Worm (Caenorhabditis elegans) whole organism, L4 larva: ENCODE measurements around the gene R04B5.5.

Experiments
- aha-1 ChIP-seq: fragments of 150-350 bp; peaks from one replicate; lab custom pipeline; 2014; ENCODE audit warnings: missing biosample characterization, missing genetic modification characterization
- ceh-28 ChIP-seq: fragments of 150-350 bp; optimal IDR thresholded peaks from 2 replicates; lab custom pipeline; 2014; ENCODE audit warnings: missing biosample characterization, missing genetic modification reagents, missing genetic modification characterization
- ces-1 ChIP-seq: fragments of 150-350 bp; sonication (generic microtip); optimal IDR thresholded peaks from 4 replicates; lab custom pipeline; 2014; ENCODE audit warnings: missing biosample characterization, missing genetic modification reagents, missing genetic modification characterization
- daf-8 ChIP-seq: fragments of 200-800 bp; sonication (Bioruptor generic); IDR thresholded peaks from 2 replicates; pipeline ENCODE4 v1.3.6; 2022; ENCODE audit warnings: missing genetic modification characterization, missing compliant biosample characterization
- hif-1 ChIP-seq, 2 experiments: sonication (generic microtip); optimal IDR thresholded peaks; 2 replicates each; lab custom pipeline; 2016 to 2017; ENCODE audit warnings: missing compliant biosample characterization in 2 of 2, missing genetic modification characterization in 2 of 2, missing genetic modification reagents in 2 of 2, missing genotype in 2 of 2, mild to moderate bottlenecking in 1 of 2
- lin-39 ChIP-seq: fragments of 150-350 bp; optimal IDR thresholded peaks from 2 replicates; lab custom pipeline; 2014; ENCODE audit warnings: missing biosample characterization, missing genetic modification reagents, missing genetic modification characterization
- nhr-11 ChIP-seq: fragments of 150-350 bp; optimal IDR thresholded peaks from 2 replicates; lab custom pipeline; 2014; ENCODE audit warnings: missing biosample characterization, missing genetic modification characterization
- nhr-25 ChIP-seq: sonication (generic microtip); optimal IDR thresholded peaks from 2 replicates; lab custom pipeline; 2017; ENCODE audit warnings: missing genetic modification characterization, mild to moderate bottlenecking, missing compliant biosample characterization, antibody characterized with exemption, moderate library complexity, borderline replicate concordance; ENCODE audit not compliant: insufficient read depth
- nhr-76 ChIP-seq: fragments of 150-350 bp; optimal IDR thresholded peaks from 2 replicates; lab custom pipeline; 2014; ENCODE audit warnings: missing biosample characterization, missing genetic modification characterization
- pqm-1 ChIP-seq: sonication (generic microtip); optimal IDR thresholded peaks from 2 replicates; lab custom pipeline; 2017; ENCODE audit warnings: missing biosample characterization, missing genetic modification characterization
- unc-39 ChIP-seq: sonication (generic microtip); optimal IDR thresholded peaks from 2 replicates; lab custom pipeline; 2017; ENCODE audit warnings: missing biosample characterization, missing genetic modification characterization

DNA sequence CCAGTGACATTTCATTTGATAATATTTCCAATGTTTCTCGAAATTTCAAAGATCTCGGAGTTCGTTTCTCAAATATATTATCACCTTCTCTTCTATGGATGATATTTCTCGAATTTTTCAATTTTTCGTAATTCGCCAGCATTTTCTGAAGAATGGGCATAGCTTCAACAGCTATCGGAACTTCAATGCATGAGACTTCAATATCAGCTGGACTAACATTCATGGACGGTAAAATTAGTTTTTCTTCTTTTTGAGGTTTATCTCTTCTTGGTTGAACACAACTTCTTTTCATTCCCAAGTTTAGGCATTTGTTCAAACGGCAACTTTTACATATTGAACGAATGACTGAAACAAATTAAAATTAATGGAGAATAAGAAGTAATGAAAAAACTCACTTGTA is 6.4 kb upstream of the R04B5.5 start:
- TF ChIP-seq ces-1 (GFP tag; lab: Kevin White, UChicago) = no peak
- TF ChIP-seq pqm-1 (tag; lab: Kevin White, UChicago) = no peak
- no peak for TF ChIP-seq nhr-76
- no peak for TF ChIP-seq daf-8 (GFP tag; lab: Robert Waterston, UW)
- TF ChIP-seq ceh-28 (tag; lab: Kevin White, UChicago) = no peak
- no peak for TF ChIP-seq hif-1 (tag; optimal IDR thresholded peaks at IDR 0.05; lab: Kevin White, UChicago)
- TF ChIP-seq nhr-25 (tag; lab: Kevin White, UChicago) = no peak
- no peak for TF ChIP-seq lin-39 (tag; lab: Kevin White, UChicago)
- TF ChIP-seq unc-39 = no peak
- TF ChIP-seq aha-1 = no peak
- TF ChIP-seq nhr-11 (tag; lab: Kevin White, UChicago) = no peak
